Worm (Caenorhabditis elegans) whole organism, L1 larva: ENCODE results near the gene klc-1.

Experiments used
- C16A3.4 ChIP-seq: fragments of 150-350 bp; optimal IDR thresholded peaks from 2 replicates; lab custom pipeline; 2014; ENCODE audit warnings: missing biosample characterization, missing genetic modification characterization
- C34B4.2 ChIP-seq: sonication (generic microtip); optimal IDR thresholded peaks from 2 replicates; lab custom pipeline; 2017; ENCODE audit warnings: mild to moderate bottlenecking, missing genetic modification characterization, missing compliant biosample characterization
- Y116A8C.19 ChIP-seq: sonication (generic microtip); optimal IDR thresholded peaks from 2 replicates; lab custom pipeline; 2016; ENCODE audit warnings: missing compliant biosample characterization, missing genetic modification characterization, borderline replicate concordance
- aha-1 ChIP-seq: fragments of 150-350 bp; optimal IDR thresholded peaks from 2 replicates; lab custom pipeline; 2014; ENCODE audit warnings: missing biosample characterization, missing genetic modification characterization
- ama-1 ChIP-seq: fragments of 150-350 bp; optimal IDR thresholded peaks from 2 replicates; lab custom pipeline; 2014
- blmp-1 ChIP-seq: fragments of 150-350 bp; optimal IDR thresholded peaks from 2 replicates; lab custom pipeline; 2014; ENCODE audit warnings: missing biosample characterization, missing genetic modification characterization
- ceh-63 ChIP-seq: fragments of 200-800 bp; sonication (Bioruptor generic); optimal IDR thresholded peaks from 2 replicates; lab custom pipeline; 2018; ENCODE audit warnings: mild to moderate bottlenecking, missing genetic modification characterization, missing compliant biosample characterization
- ceh-8 ChIP-seq: fragments of 200-800 bp; sonication (Bioruptor generic); optimal IDR thresholded peaks from 2 replicates; lab custom pipeline; 2018; ENCODE audit warnings: mild to moderate bottlenecking, missing genetic modification characterization, moderate library complexity, missing compliant biosample characterization
- ceh-82 ChIP-seq, 3 experiments: fragments of 150-350 bp in 1 of 3; sonication (generic microtip) in 2 of 3; optimal IDR thresholded peaks; 2 replicates each; lab custom pipeline; 2014 to 2017; ENCODE audit warnings: missing biosample characterization in 3 of 3, missing genetic modification characterization in 3 of 3
- ceh-88 ChIP-seq: fragments of 200-800 bp; sonication (Bioruptor generic); IDR thresholded peaks from 2 replicates; pipeline ENCODE4 v1.3.6; 2022; ENCODE audit warnings: missing genetic modification characterization, missing compliant biosample characterization
- ceh-90 ChIP-seq: sonication (generic microtip); optimal IDR thresholded peaks from 2 replicates; lab custom pipeline; 2016; ENCODE audit warnings: missing genetic modification characterization, missing compliant biosample characterization
- efl-3 ChIP-seq: fragments of 200-800 bp; sonication (Bioruptor generic); optimal IDR thresholded peaks from 2 replicates; lab custom pipeline; 2018; ENCODE audit warnings: mild to moderate bottlenecking, missing genetic modification characterization, missing compliant biosample characterization
- ets-5 ChIP-seq: fragments of 200-800 bp; sonication (Bioruptor generic); IDR thresholded peaks from 2 replicates; pipeline ENCODE4 v1.3.6; 2022; ENCODE audit warnings: missing genetic modification characterization, missing compliant biosample characterization
- fkh-10 ChIP-seq: sonication (generic microtip); optimal IDR thresholded peaks from 2 replicates; lab custom pipeline; 2017; ENCODE audit warnings: missing biosample characterization, missing genetic modification reagents, missing genetic modification characterization
- fkh-4 ChIP-seq: sonication (generic microtip); optimal IDR thresholded peaks from 2 replicates; lab custom pipeline; 2016; ENCODE audit warnings: missing compliant biosample characterization, missing genetic modification characterization, borderline replicate concordance
- fos-1 ChIP-seq: fragments of 150-350 bp; optimal IDR thresholded peaks from 2 replicates; lab custom pipeline; 2014; ENCODE audit warnings: missing biosample characterization, missing genetic modification characterization
- grh-1 ChIP-seq: fragments of 200-800 bp; sonication (Bioruptor generic); IDR thresholded peaks from 2 replicates; pipeline ENCODE4 v1.3.6; 2022; ENCODE audit warnings: missing genetic modification reagents, missing genetic modification characterization, missing compliant biosample characterization
- hlh-17 ChIP-seq: fragments of 200-800 bp; sonication (Bioruptor generic); optimal IDR thresholded peaks from 2 replicates; lab custom pipeline; 2018; ENCODE audit warnings: missing genetic modification characterization, mild to moderate bottlenecking, missing compliant biosample characterization, moderate library complexity, borderline replicate concordance
- hlh-4 ChIP-seq: sonication (generic microtip); optimal IDR thresholded peaks from 2 replicates; lab custom pipeline; 2016; ENCODE audit warnings: mild to moderate bottlenecking, missing genetic modification characterization, missing compliant biosample characterization
- irx-1 ChIP-seq: sonication (generic microtip); optimal IDR thresholded peaks from 2 replicates; lab custom pipeline; 2016; ENCODE audit warnings: missing genetic modification characterization, missing compliant biosample characterization
- isw-1 ChIP-seq: fragments of 200-800 bp; sonication (Bioruptor generic); IDR thresholded peaks from 2 replicates; pipeline ENCODE4 v1.3.6; 2022; ENCODE audit warnings: missing genetic modification characterization, missing compliant biosample characterization
- jun-1 ChIP-seq: fragments of 150-350 bp; optimal IDR thresholded peaks from 2 replicates; lab custom pipeline; 2014; ENCODE audit warnings: missing biosample characterization, missing genetic modification reagents, missing genetic modification characterization
- lin-13 ChIP-seq: fragments of 150-350 bp; optimal IDR thresholded peaks from 2 replicates; lab custom pipeline; 2014; ENCODE audit warnings: missing biosample characterization, missing genetic modification reagents, missing genetic modification characterization
- lin-14 ChIP-seq: fragments of 200-800 bp; sonication (Bioruptor generic); optimal IDR thresholded peaks from 2 replicates; lab custom pipeline; 2018; ENCODE audit warnings: mild to moderate bottlenecking, missing genetic modification characterization, moderate library complexity, missing compliant biosample characterization
- lin-15B ChIP-seq: fragments of 150-350 bp; sonication (generic microtip); optimal IDR thresholded peaks from 3 replicates; lab custom pipeline; 2014; ENCODE audit warnings: missing biosample characterization, missing genetic modification characterization
- lir-3 ChIP-seq: sonication (generic microtip); optimal IDR thresholded peaks from 2 replicates; lab custom pipeline; 2016; ENCODE audit warnings: mild to moderate bottlenecking, missing genetic modification characterization, moderate library complexity, missing compliant biosample characterization; ENCODE audit not compliant: poor library complexity
- mab-9 ChIP-seq: fragments of 200-800 bp; sonication (Bioruptor generic); IDR thresholded peaks from 2 replicates; pipeline ENCODE4 v1.3.6; 2022; ENCODE audit warnings: missing genetic modification reagents, missing genetic modification characterization, missing compliant biosample characterization
- mdl-1 ChIP-seq, 2 experiments: fragments of 150-350 bp; optimal IDR thresholded peaks; 2 replicates each; lab custom pipeline; 2014 to 2017; ENCODE audit warnings: missing biosample characterization in 2 of 2, missing genetic modification characterization in 2 of 2, inconsistent platforms in 1 of 2
- mef-2 ChIP-seq: fragments of 150-350 bp; optimal IDR thresholded peaks from 2 replicates; lab custom pipeline; 2014; ENCODE audit warnings: missing biosample characterization, missing genetic modification characterization
- mep-1 ChIP-seq: fragments of 150-350 bp; optimal IDR thresholded peaks from 2 replicates; lab custom pipeline; 2014; ENCODE audit warnings: missing biosample characterization, missing genetic modification characterization
- nhr-12 ChIP-seq: sonication (generic microtip); optimal IDR thresholded peaks from 2 replicates; lab custom pipeline; 2017; ENCODE audit warnings: missing biosample characterization, missing genetic modification characterization
- nhr-19 ChIP-seq: fragments of 200-800 bp; sonication (Bioruptor generic); conservative IDR thresholded peaks from 2 replicates; pipeline ENCODE4 v1.3.6; 2022; ENCODE audit warnings: missing genetic modification characterization, missing compliant biosample characterization
- nhr-20 ChIP-seq: sonication (generic microtip); optimal IDR thresholded peaks from 2 replicates; lab custom pipeline; 2016; ENCODE audit warnings: mild to moderate bottlenecking, missing genetic modification characterization, missing compliant biosample characterization
- nhr-237 ChIP-seq: fragments of 150-350 bp; optimal IDR thresholded peaks from 2 replicates; lab custom pipeline; 2014; ENCODE audit warnings: missing biosample characterization, missing genetic modification characterization
- nhr-28 ChIP-seq: fragments of 150-350 bp; optimal IDR thresholded peaks from 2 replicates; lab custom pipeline; 2014; ENCODE audit warnings: missing biosample characterization, missing genetic modification characterization
- nhr-47 ChIP-seq: sonication (generic microtip); optimal IDR thresholded peaks from 2 replicates; lab custom pipeline; 2016; ENCODE audit warnings: mild to moderate bottlenecking, missing genetic modification characterization, moderate library complexity, missing compliant biosample characterization
- nhr-71 ChIP-seq: sonication (generic microtip); optimal IDR thresholded peaks from 2 replicates; lab custom pipeline; 2016; ENCODE audit warnings: mild to moderate bottlenecking, missing genetic modification characterization, moderate library complexity, missing compliant biosample characterization
- nhr-84 ChIP-seq: sonication (generic microtip); optimal IDR thresholded peaks from 2 replicates; lab custom pipeline; 2017; ENCODE audit warnings: missing biosample characterization, missing genetic modification characterization
- nhr-85 ChIP-seq: sonication (generic microtip); peaks from one replicate; lab custom pipeline; 2016; ENCODE audit warnings: missing genetic modification characterization, inconsistent platforms, missing compliant biosample characterization
- nhr-90 ChIP-seq: sonication (generic microtip); optimal IDR thresholded peaks from 2 replicates; lab custom pipeline; 2016; ENCODE audit warnings: mild to moderate bottlenecking, missing genetic modification characterization, missing compliant biosample characterization; ENCODE audit not compliant: poor library complexity
- pag-3 ChIP-seq: sonication (generic microtip); optimal IDR thresholded peaks from 2 replicates; lab custom pipeline; 2017; ENCODE audit warnings: missing genetic modification characterization, mild to moderate bottlenecking, missing compliant biosample characterization, antibody characterized with exemption, borderline replicate concordance; ENCODE audit not compliant: insufficient read depth
- pax-3 ChIP-seq: fragments of 200-800 bp; sonication (Bioruptor generic); optimal IDR thresholded peaks from 2 replicates; lab custom pipeline; 2018; ENCODE audit warnings: mild to moderate bottlenecking, missing genetic modification characterization, moderate library complexity, missing compliant biosample characterization
- snpc-4 ChIP-seq: fragments of 150-350 bp; optimal IDR thresholded peaks from 2 replicates; lab custom pipeline; 2014; ENCODE audit warnings: missing biosample characterization, missing genetic modification characterization
- snu-23 ChIP-seq: sonication (generic microtip); optimal IDR thresholded peaks from 2 replicates; lab custom pipeline; 2016; ENCODE audit warnings: missing genetic modification characterization, missing compliant biosample characterization
- swsn-7 ChIP-seq: sonication (generic microtip); optimal IDR thresholded peaks from 2 replicates; lab custom pipeline; 2016; ENCODE audit warnings: missing genetic modification characterization, missing compliant biosample characterization
- tbx-2 ChIP-seq: sonication (generic microtip); optimal IDR thresholded peaks from 2 replicates; lab custom pipeline; 2016; ENCODE audit warnings: missing genetic modification characterization, missing compliant biosample characterization
- unc-62 ChIP-seq: fragments of 150-350 bp; optimal IDR thresholded peaks from 2 replicates; lab custom pipeline; 2014; ENCODE audit warnings: missing biosample characterization, missing genetic modification reagents, missing genetic modification characterization
- zag-1 ChIP-seq: fragments of 150-350 bp; optimal IDR thresholded peaks from 2 replicates; lab custom pipeline; 2014; ENCODE audit warnings: missing biosample characterization, missing genetic modification characterization
- ztf-4 ChIP-seq: fragments of 150-350 bp; optimal IDR thresholded peaks from 2 replicates; lab custom pipeline; 2014; ENCODE audit warnings: missing biosample characterization, missing genetic modification characterization

The klc-1 gene

DNA sequence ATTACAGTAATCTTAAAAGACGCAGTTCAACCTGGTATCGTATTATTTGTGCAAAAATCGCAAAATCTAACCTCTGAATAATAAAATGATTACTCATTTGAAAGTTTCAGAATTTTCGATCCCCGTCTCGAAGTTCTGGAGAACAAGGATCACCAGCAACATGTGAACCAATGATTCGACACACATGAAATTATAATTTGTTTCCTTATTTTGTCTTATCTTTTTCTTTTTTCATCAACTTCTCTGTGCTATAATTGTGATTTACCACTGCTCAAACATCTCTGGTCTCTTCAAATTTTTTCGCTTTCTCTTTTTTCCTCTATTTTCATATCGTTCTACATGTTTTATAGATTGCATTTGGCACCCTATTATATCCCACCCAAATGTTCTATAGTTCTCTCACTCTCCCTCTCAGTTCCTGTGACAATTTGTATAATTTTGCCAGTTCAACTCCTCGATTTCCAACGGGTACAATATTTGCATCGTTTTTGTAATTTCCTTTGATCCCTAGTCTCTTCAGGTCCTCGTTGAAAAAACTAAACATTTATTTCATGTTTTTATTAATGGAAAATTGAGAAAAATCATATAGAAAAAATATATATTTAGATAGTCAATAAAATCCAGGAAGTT is 20.4 kb upstream of the klc-1 start (continued):
- TF ChIP-seq pag-3 (tag; lab: Kevin White, UChicago) (no peak), pax-3 (tag; lab: Kevin White, UChicago) (no peak), snu-23 (GFP tag; lab: Kevin White, UChicago) (peak; percentile 18), mep-1 (no peak), grh-1 (GFP tag; lab: Robert Waterston, UW) (no peak), nhr-84 (tag; lab: Kevin White, UChicago) (no peak), ztf-4 (tag; lab: Kevin White, UChicago) (peak; percentile 35), zag-1 (tag; lab: Kevin White, UChicago) (no peak), lin-14 (GFP tag; lab: Kevin White, UChicago) (no peak), fkh-4 (tag; lab: Kevin White, UChicago) (no peak), nhr-20 (tag; lab: Kevin White, UChicago) (peak; percentile 7), blmp-1 (tag; lab: Kevin White, UChicago) (no peak), nhr-237 (tag; lab: Kevin White, UChicago) (no peak), mdl-1 (tag; optimal IDR thresholded peaks at IDR 0.05; lab: Kevin White, UChicago) (no peak), snpc-4 (tag; lab: Kevin White, UChicago) (no peak), ceh-90 (tag; lab: Kevin White, UChicago) (no peak), C16A3.4 (tag; lab: Kevin White, UChicago) (no peak), Y116A8C.19 (tag; lab: Kevin White, UChicago) (no peak), ets-5 (GFP tag; lab: Robert Waterston, UW) (no peak), hlh-4 (tag; lab: Kevin White, UChicago) (no peak), mab-9 (no peak), nhr-71 (tag; lab: Kevin White, UChicago) (peak; percentile 70), isw-1 (GFP tag; lab: Robert Waterston, UW) (no peak), swsn-7 (peak; percentile 17), lin-15B (tag; lab: Kevin White, UChicago) (no peak), C34B4.2 (tag; lab: Kevin White, UChicago) (no peak), ceh-82 (tag; optimal IDR thresholded peaks at IDR 0.05; lab: Kevin White, UChicago) (no peak), irx-1 (tag; lab: Kevin White, UChicago) (no peak), aha-1 (tag; lab: Kevin White, UChicago) (no peak), jun-1 (no peak), nhr-85 (tag; lab: Kevin White, UChicago) (no peak), mef-2 (tag; lab: Kevin White, UChicago) (no peak)

- no peak for TF ChIP-seq lin-13 (GFP tag; lab: Kevin White, UChicago)
- no peak for TF ChIP-seq nhr-237 (tag; lab: Kevin White, UChicago)
- TF ChIP-seq ceh-8 (GFP tag; lab: Kevin White, UChicago) = no peak
- peak; percentile 51 for TF ChIP-seq nhr-19
- TF ChIP-seq fkh-10 = no peak
- no peak for TF ChIP-seq jun-1
- no peak for TF ChIP-seq mab-9
- TF ChIP-seq lin-15B (tag; lab: Kevin White, UChicago) = no peak
- no peak for TF ChIP-seq ceh-82 (tag; optimal IDR thresholded peaks at IDR 0.05; lab: Kevin White, UChicago)
- TF ChIP-seq ztf-4 (tag; lab: Kevin White, UChicago) = peak; percentile 21
- TF ChIP-seq mef-2 (tag; lab: Kevin White, UChicago) = no peak
- no peak for TF ChIP-seq nhr-12 (tag; lab: Kevin White, UChicago)
- no peak for TF ChIP-seq C34B4.2 (tag; lab: Kevin White, UChicago)
- TF ChIP-seq tbx-2 (tag; lab: Kevin White, UChicago) = no peak
- TF ChIP-seq nhr-90 (tag; lab: Kevin White, UChicago) = no peak
- peak in 1 of 2 experiments; percentile 0 for TF ChIP-seq mdl-1 (tag; optimal IDR thresholded peaks at IDR 0.05; lab: Kevin White, UChicago)
- TF ChIP-seq fkh-4 (tag; lab: Kevin White, UChicago) = no peak
- no peak for TF ChIP-seq zag-1 (tag; lab: Kevin White, UChicago)
- TF ChIP-seq fos-1 (tag; lab: Kevin White, UChicago) = no peak
- no peak for TF ChIP-seq hlh-17 (GFP tag; lab: Kevin White, UChicago)
- TF ChIP-seq ceh-63 (GFP tag; lab: Kevin White, UChicago) = no peak
- peak; percentile 50 for TF ChIP-seq snu-23 (GFP tag; lab: Kevin White, UChicago)
- TF ChIP-seq efl-3 (GFP tag; lab: Kevin White, UChicago) = no peak
- peak; percentile 31 for TF ChIP-seq nhr-47 (tag; lab: Kevin White, UChicago)
- peak; percentile 63 for TF ChIP-seq lin-14 (GFP tag; lab: Kevin White, UChicago)
- no peak for TF ChIP-seq ceh-88 (GFP tag; lab: Robert Waterston, UW)
- no peak for TF ChIP-seq lir-3 (tag; lab: Kevin White, UChicago)
- TF ChIP-seq ama-1 (lab: Kevin White, UChicago) = peak; percentile 87
- no peak for TF ChIP-seq nhr-28
- no peak for TF ChIP-seq unc-62 (GFP tag; lab: Kevin White, UChicago)
Measured at ce11 chrIV:11063962-11064361, 19.6 kb upstream of the klc-1 start, which contains the start of gene ttr-16. Gene ttr-16 (minus strand): TSS chrIV:11064137.
